Fruit fly (Drosophila melanogaster) whole organism, pupa: ENCODE measurements around the gene CG15142.

Experiments used
- CG9948 ChIP-seq: fragments of 200-800 bp; sonication (Bioruptor generic); optimal IDR thresholded peaks from 2 replicates; lab custom pipeline; 2018; ENCODE audit warnings: missing biosample characterization, mild to moderate bottlenecking, missing genetic modification characterization, moderate library complexity
- EcR ChIP-seq: fragments of 200-800 bp; sonication (Bioruptor generic); optimal IDR thresholded peaks from 3 replicates; lab custom pipeline; 2019; ENCODE audit warnings: missing biosample characterization, missing genetic modification characterization, mild to moderate bottlenecking, moderate library complexity, missing genetic modification reagents
- Ets98B ChIP-seq: fragments of 200-800 bp; sonication (Bioruptor generic); IDR thresholded peaks from 2 replicates; pipeline ENCODE4 v1.3.6; 2022; ENCODE audit warnings: missing biosample characterization, missing genetic modification characterization

DNA sequence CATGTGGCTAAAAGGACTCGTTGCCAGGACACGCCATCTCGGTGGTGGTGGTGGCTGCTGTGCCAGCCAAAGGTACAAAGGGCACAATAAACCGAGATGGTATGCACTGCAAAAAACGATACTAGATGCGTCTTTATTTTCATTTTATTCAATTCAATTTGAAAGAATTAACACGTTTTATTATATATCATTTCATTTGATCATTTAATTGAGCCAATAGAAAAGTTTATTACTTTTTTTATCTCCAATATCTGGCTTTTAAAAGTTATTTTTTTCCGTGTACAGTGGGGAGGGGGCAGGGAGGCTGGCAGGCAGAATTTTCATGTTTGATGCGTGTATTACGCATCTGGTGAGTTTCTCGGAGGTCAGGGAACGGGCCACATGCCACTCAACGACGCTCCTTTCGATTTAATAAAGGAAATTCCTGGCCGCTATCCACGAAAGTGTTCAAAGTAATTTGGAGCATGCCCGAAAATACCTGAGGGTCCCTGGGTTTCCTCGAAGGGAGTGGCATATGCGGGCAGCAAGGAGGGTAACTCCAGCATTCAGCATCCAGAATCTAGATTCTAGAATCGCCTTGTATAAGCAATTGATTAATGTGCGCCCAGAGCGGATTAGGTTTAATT lies 15.6 kb upstream of the CG15142 start:
- TF ChIP-seq CG9948 (tag; lab: Kevin White, UChicago) (no peak), EcR (GFP tag; lab: Kevin White, UChicago) (no peak), Ets98B (GFP tag; lab: Robert Waterston, UW) (no peak)
